Fruit fly (Drosophila melanogaster) whole organism, prepupa: ENCODE measurements around the gene CG3942.

Source experiments
- Hr38 ChIP-seq: sonication (Bioruptor generic); optimal IDR thresholded peaks from 2 replicates; lab custom pipeline; 2016; ENCODE audit warnings: missing biosample characterization, missing genetic modification characterization
- Met ChIP-seq: fragments of 200-800 bp; sonication (Bioruptor generic); optimal IDR thresholded peaks from 3 replicates; lab custom pipeline; 2016; ENCODE audit warnings: missing biosample characterization, missing genetic modification characterization
- fkh ChIP-seq: fragments of 200-800 bp; sonication (Bioruptor generic); optimal IDR thresholded peaks from 3 replicates; lab custom pipeline; 2017; ENCODE audit warnings: missing biosample characterization, mild to moderate bottlenecking, missing genetic modification characterization, moderate library complexity
- pdm3 ChIP-seq: fragments of 200-800 bp; sonication (Bioruptor generic); optimal IDR thresholded peaks from 3 replicates; lab custom pipeline; 2016; ENCODE audit warnings: missing biosample characterization, missing genetic modification characterization
- svp ChIP-seq: fragments of 200-800 bp; sonication (Bioruptor generic); peaks from one replicate; lab custom pipeline; 2016; ENCODE audit warnings: missing biosample characterization, missing genetic modification characterization

DNA sequence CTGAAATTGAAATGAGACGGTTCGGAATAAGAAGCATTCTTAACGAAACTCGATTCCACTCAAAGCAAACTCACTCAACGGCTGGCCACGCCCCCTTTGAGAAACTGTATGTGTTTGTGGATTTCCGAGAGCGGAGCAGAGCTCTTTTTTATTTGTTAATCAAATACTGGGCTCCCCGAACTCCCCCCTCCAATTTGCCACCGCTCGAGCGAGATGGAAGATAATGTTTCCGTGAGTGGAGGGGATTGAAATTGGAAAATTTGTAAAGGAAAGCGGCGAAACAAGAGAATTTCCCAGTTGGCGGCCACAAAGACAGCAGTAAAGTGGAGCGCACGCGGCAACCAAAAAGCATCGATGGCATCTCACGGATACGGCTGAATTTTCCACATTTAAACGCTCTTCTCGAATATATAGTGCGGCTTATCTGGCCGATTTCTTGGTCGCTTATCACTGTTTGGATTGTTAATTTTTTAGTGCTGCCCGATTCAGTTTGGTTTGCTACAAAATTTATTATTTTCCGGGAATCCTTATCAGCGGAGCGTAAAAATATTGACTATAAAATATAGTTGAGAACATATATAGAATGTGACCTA is 9.4 kb upstream of the CG3942 start:
- TF ChIP-seq Met (GFP tag; lab: Kevin White, UChicago) (no peak), Hr38 (no peak), fkh (GFP tag; lab: Kevin White, UChicago) (peak; percentile 78), pdm3 (GFP tag; lab: Kevin White, UChicago) (no peak), svp (GFP tag; lab: Kevin White, UChicago) (peak; percentile 99)
